Fruit fly (Drosophila melanogaster) whole organism, embryonic: Measurements from ENCODE around the gene CG42581.
"Not testable (repeated sequence)": the region's sequence is repeated elsewhere in the genome, so short reads cannot be mapped to it uniquely, and the experiment has no call there.

Experiments
- CG16779 ChIP-seq: fragments of 200-800 bp; sonication (Bioruptor generic); IDR thresholded peaks from 2 replicates; pipeline ENCODE4 v1.3.6; 2022; ENCODE audit warnings: missing biosample characterization, missing genetic modification characterization
- Hmx ChIP-seq: fragments of 200-800 bp; sonication (Bioruptor generic); optimal IDR thresholded peaks from 2 replicates; lab custom pipeline; 2016; ENCODE audit warnings: missing biosample characterization, missing genetic modification characterization
- MBD-R2 ChIP-seq: fragments of 200-800 bp; sonication (Bioruptor generic); IDR thresholded peaks from 2 replicates; pipeline ENCODE4 v1.3.6; 2022; ENCODE audit warnings: missing biosample characterization, missing genetic modification characterization
- chif ChIP-seq, 2 experiments: fragments of 200-800 bp; sonication (Bioruptor generic); optimal IDR thresholded peaks; 3 replicates each; lab custom pipeline; 2016; ENCODE audit warnings: missing biosample characterization in 2 of 2, missing genetic modification characterization in 2 of 2
- tin ChIP-seq: fragments of 200-800 bp; sonication (Bioruptor generic); optimal IDR thresholded peaks from 3 replicates; lab custom pipeline; 2016; ENCODE audit warnings: missing biosample characterization, missing genetic modification characterization

dm6 chrX:20096374-20096773, at the start of gene CG42581:
- not testable (repeated sequence) for TF ChIP-seq chif (GFP tag; optimal IDR thresholded peaks at IDR 0.05; lab: Kevin White, UChicago); tin (GFP tag; lab: Kevin White, UChicago); MBD-R2 (GFP tag; lab: Robert Waterston, UW); Hmx (GFP tag; lab: Kevin White, UChicago); CG16779 (GFP tag; lab: Robert Waterston, UW)
